Worm (Caenorhabditis elegans): ENCODE measurements around the gene K09F6.9.
A peak's percentile ranks its signal among the peaks of the same experiment; 100 is the strongest.

ce11 chrII:2322857-2323518 lies 40.5 kb upstream of the K09F6.9 start, which contains the start of the genes ZK1240.6 and ZK1240.2:
- TF ChIP-seq nhr-42 (GFP tag; IDR thresholded peaks at IDR 0.05), result no peak
- TF ChIP-seq madf-9 (GFP tag; conservative IDR thresholded peaks at IDR 0.05), result no peak
- TF ChIP-seq dpl-1 (GFP tag; optimal IDR thresholded peaks at IDR 0.05), result no peak
- no peak for TF ChIP-seq F49E8.2 (tag; optimal IDR thresholded peaks at IDR 0.05; ENCODE audit: borderline replicate concordance)
- no peak for TF ChIP-seq lir-3 (tag; optimal IDR thresholded peaks at IDR 0.05)
- TF ChIP-seq dmd-6 (GFP tag; IDR thresholded peaks at IDR 0.05), result peak; percentile 76
- TF ChIP-seq nhr-11 (tag; optimal IDR thresholded peaks at IDR 0.05), result no peak
- no peak for TF ChIP-seq nhr-237 (tag; optimal IDR thresholded peaks at IDR 0.05)
- TF ChIP-seq ceh-28 (tag; optimal IDR thresholded peaks at IDR 0.05), result no peak
- no peak for TF ChIP-seq dmd-8 (GFP tag; IDR thresholded peaks at IDR 0.05)

All from whole organism, L4 larva.